Fruit fly (Drosophila melanogaster) whole organism, embryonic: Measurements from ENCODE around the gene CG43293.

Experiments used
- Abd-B ChIP-seq: fragments of 200-800 bp; sonication (Bioruptor generic); optimal IDR thresholded peaks from 2 replicates; lab custom pipeline; 2018; ENCODE audit warnings: missing biosample characterization, mild to moderate bottlenecking, missing genetic modification characterization, moderate library complexity
- Aef1 ChIP-seq: fragments of 200-800 bp; sonication (Bioruptor generic); IDR thresholded peaks from 3 replicates; pipeline ENCODE4 v1.3.6; 2022; ENCODE audit warnings: missing biosample characterization, missing genetic modification characterization
- Atf-2 ChIP-seq: fragments of 200-800 bp; sonication (Bioruptor generic); optimal IDR thresholded peaks from 2 replicates; lab custom pipeline; 2016; ENCODE audit warnings: missing biosample characterization, missing genetic modification characterization
- B-H2 ChIP-seq: fragments of 200-800 bp; sonication (Bioruptor generic); optimal IDR thresholded peaks from 2 replicates; lab custom pipeline; 2018; ENCODE audit warnings: missing biosample characterization, mild to moderate bottlenecking, missing genetic modification characterization
- CG1024 ChIP-seq: fragments of 200-800 bp; sonication (Bioruptor generic); IDR thresholded peaks from 2 replicates; pipeline ENCODE4 v1.3.6; 2022; ENCODE audit warnings: missing biosample characterization, missing genetic modification characterization
- CG10462 ChIP-seq: fragments of 200-800 bp; sonication (Bioruptor generic); optimal IDR thresholded peaks from 2 replicates; lab custom pipeline; 2016; ENCODE audit warnings: missing biosample characterization, missing genetic modification characterization
- CG10979 ChIP-seq: fragments of 200-800 bp; sonication (Bioruptor generic); optimal IDR thresholded peaks from 2 replicates; lab custom pipeline; 2018; ENCODE audit warnings: missing biosample characterization, mild to moderate bottlenecking, missing genetic modification characterization, moderate library complexity
- CG11560 ChIP-seq: fragments of 200-800 bp; sonication (Bioruptor generic); IDR thresholded peaks from 3 replicates; pipeline ENCODE4 v1.3.6; 2022; ENCODE audit warnings: missing biosample characterization, missing genetic modification characterization
- CG15011 ChIP-seq: fragments of 200-800 bp; sonication (Bioruptor generic); optimal IDR thresholded peaks from 3 replicates; lab custom pipeline; 2018; ENCODE audit warnings: missing biosample characterization, mild to moderate bottlenecking, missing genetic modification characterization
- CG17359 ChIP-seq: fragments of 200-800 bp; sonication (Bioruptor generic); optimal IDR thresholded peaks from 3 replicates; lab custom pipeline; 2018; ENCODE audit warnings: missing biosample characterization, mild to moderate bottlenecking, missing genetic modification characterization, moderate library complexity
- CG18619 ChIP-seq: fragments of 200-800 bp; sonication (Bioruptor generic); optimal IDR thresholded peaks from 3 replicates; lab custom pipeline; 2017; ENCODE audit warnings: missing biosample characterization, mild to moderate bottlenecking, missing genetic modification characterization
- CG2116 ChIP-seq: fragments of 200-800 bp; sonication (Bioruptor generic); optimal IDR thresholded peaks from 3 replicates; lab custom pipeline; 2018; ENCODE audit warnings: missing biosample characterization, mild to moderate bottlenecking, missing genetic modification characterization
- CG31365 ChIP-seq: fragments of 200-800 bp; sonication (Bioruptor generic); optimal IDR thresholded peaks from 2 replicates; lab custom pipeline; 2018; ENCODE audit warnings: missing biosample characterization, mild to moderate bottlenecking, missing genetic modification characterization
- CG32532 ChIP-seq: fragments of 200-800 bp; sonication (Bioruptor generic); IDR thresholded peaks from 2 replicates; pipeline ENCODE4 v1.3.6; 2022; ENCODE audit warnings: missing biosample characterization, missing genetic modification characterization
- CG33213 ChIP-seq: fragments of 200-800 bp; sonication (Bioruptor generic); optimal IDR thresholded peaks from 3 replicates; lab custom pipeline; 2016; ENCODE audit warnings: missing biosample characterization, missing genetic modification characterization
- CG33557 ChIP-seq: fragments of 200-800 bp; sonication (Bioruptor generic); optimal IDR thresholded peaks from 2 replicates; lab custom pipeline; 2019; ENCODE audit warnings: missing biosample characterization, mild to moderate bottlenecking, missing genetic modification characterization, moderate library complexity
- CG43689 ChIP-seq: fragments of 200-800 bp; sonication (Bioruptor generic); IDR thresholded peaks from 2 replicates; pipeline ENCODE4 v1.3.6; 2022; ENCODE audit warnings: missing biosample characterization, missing genetic modification characterization
- CG4404 ChIP-seq: fragments of 200-800 bp; sonication (Bioruptor generic); IDR thresholded peaks from 2 replicates; pipeline ENCODE4 v1.3.6; 2022; ENCODE audit warnings: missing biosample characterization, missing genetic modification characterization
- CG7963 ChIP-seq: fragments of 200-800 bp; sonication (Bioruptor generic); IDR thresholded peaks from 3 replicates; pipeline ENCODE4 v1.3.6; 2022; ENCODE audit warnings: missing biosample characterization, missing genetic modification characterization; ENCODE audit not compliant: partially characterized antibody
- D ChIP-seq, 2 experiments: fragments of 200-800 bp in 1 of 2; fragments of >200 bp in 1 of 2; sonication (Bioruptor generic) in 1 of 2; optimal IDR thresholded peaks; 2 replicates in 1 of 2; 3 replicates in 1 of 2; lab custom pipeline; 2017; ENCODE audit warnings: mild to moderate bottlenecking in 1 of 2, missing biosample characterization in 1 of 2, missing genetic modification characterization in 1 of 2, missing genetic modification reagents in 1 of 2
- D19B ChIP-seq: fragments of 200-800 bp; sonication (Bioruptor generic); optimal IDR thresholded peaks from 2 replicates; lab custom pipeline; 2017; ENCODE audit warnings: missing biosample characterization, mild to moderate bottlenecking, missing genetic modification characterization
- Dbx ChIP-seq: fragments of 200-800 bp; sonication (Bioruptor generic); IDR thresholded peaks from 3 replicates; pipeline ENCODE4 v1.3.6; 2022; ENCODE audit warnings: missing biosample characterization, missing genetic modification characterization
- Dek ChIP-seq: fragments of 200-800 bp; sonication (Bioruptor generic); optimal IDR thresholded peaks from 3 replicates; lab custom pipeline; 2019; ENCODE audit warnings: missing biosample characterization, mild to moderate bottlenecking, missing genetic modification characterization, moderate library complexity
- Elba2 ChIP-seq: fragments of 200-800 bp; sonication (Bioruptor generic); optimal IDR thresholded peaks from 3 replicates; lab custom pipeline; 2016; ENCODE audit warnings: missing biosample characterization, missing genetic modification characterization
- HmgD ChIP-seq: fragments of 200-800 bp; sonication (Bioruptor generic); optimal IDR thresholded peaks from 3 replicates; lab custom pipeline; 2016; ENCODE audit warnings: missing biosample characterization, missing genetic modification characterization
- Hr51 ChIP-seq, 2 experiments: fragments of 200-800 bp; sonication (Bioruptor generic); optimal IDR thresholded peaks; 2 replicates in 1 of 2; 3 replicates in 1 of 2; lab custom pipeline; 2016 to 2018; ENCODE audit warnings: missing biosample characterization in 2 of 2, missing genetic modification characterization in 2 of 2, mild to moderate bottlenecking in 1 of 2, moderate library complexity in 1 of 2
- Hr78 ChIP-seq, 2 experiments: fragments of 200-800 bp in 1 of 2; fragments of >200 bp in 1 of 2; sonication (Bioruptor generic) in 1 of 2; optimal IDR thresholded peaks; 2 replicates each; lab custom pipeline; 2017 to 2019; ENCODE audit warnings: missing biosample characterization in 2 of 2, missing genetic modification characterization in 2 of 2, mild to moderate bottlenecking in 1 of 2, moderate library complexity in 1 of 2
- Hsf ChIP-seq: fragments of 200-800 bp; sonication (Bioruptor generic); optimal IDR thresholded peaks from 3 replicates; lab custom pipeline; 2016; ENCODE audit warnings: missing biosample characterization, missing genetic modification characterization
- Lhr ChIP-seq: fragments of 200-800 bp; sonication (Bioruptor generic); optimal IDR thresholded peaks from 3 replicates; lab custom pipeline; 2017; ENCODE audit warnings: mild to moderate bottlenecking, missing biosample characterization, missing genetic modification reagents, missing genetic modification characterization
- MBD-R2 ChIP-seq: fragments of 200-800 bp; sonication (Bioruptor generic); IDR thresholded peaks from 2 replicates; pipeline ENCODE4 v1.3.6; 2022; ENCODE audit warnings: missing biosample characterization, missing genetic modification characterization
- MTF-1 ChIP-seq: fragments of 200-800 bp; sonication (Bioruptor generic); optimal IDR thresholded peaks from 2 replicates; lab custom pipeline; 2018; ENCODE audit warnings: missing biosample characterization, mild to moderate bottlenecking, missing genetic modification characterization, borderline replicate concordance
- Mrtf ChIP-seq: fragments of 200-800 bp; sonication (Bioruptor generic); IDR thresholded peaks from 3 replicates; pipeline ENCODE4 v1.3.6; 2022; ENCODE audit warnings: missing biosample characterization, missing genetic modification characterization
- NC2β ChIP-seq: fragments of 200-800 bp; sonication (Bioruptor generic); optimal IDR thresholded peaks from 2 replicates; lab custom pipeline; 2016; ENCODE audit warnings: missing biosample characterization, missing genetic modification characterization
- Oli ChIP-seq: fragments of 200-800 bp; sonication (Bioruptor generic); optimal IDR thresholded peaks from 2 replicates; lab custom pipeline; 2018; ENCODE audit warnings: missing biosample characterization, mild to moderate bottlenecking, missing genetic modification characterization, moderate library complexity
- Opbp ChIP-seq: fragments of 200-800 bp; sonication (Bioruptor generic); IDR thresholded peaks from 3 replicates; pipeline ENCODE4 v1.3.6; 2022; ENCODE audit warnings: missing biosample characterization, missing genetic modification characterization; ENCODE audit not compliant: partially characterized antibody
- YL-1 ChIP-seq: fragments of 200-800 bp; sonication (Bioruptor generic); optimal IDR thresholded peaks from 3 replicates; lab custom pipeline; 2017; ENCODE audit warnings: missing biosample characterization, mild to moderate bottlenecking, missing genetic modification characterization
- cwo ChIP-seq: fragments of 200-800 bp; sonication (Bioruptor generic); optimal IDR thresholded peaks from 3 replicates; lab custom pipeline; 2017; ENCODE audit warnings: missing biosample characterization, missing genetic modification characterization, mild to moderate bottlenecking, moderate library complexity, missing genetic modification reagents
- dmrt99B ChIP-seq: fragments of 200-800 bp; sonication (Bioruptor generic); optimal IDR thresholded peaks from 2 replicates; lab custom pipeline; 2018; ENCODE audit warnings: missing biosample characterization, mild to moderate bottlenecking, missing genetic modification characterization, moderate library complexity
- eve ChIP-seq, 2 experiments: fragments of >200 bp; optimal IDR thresholded peaks; 2 replicates each; lab custom pipeline; 2017; ENCODE audit warnings: missing biosample characterization in 2 of 2, missing genetic modification characterization in 2 of 2
- gcm2 ChIP-seq: fragments of 200-800 bp; sonication (Bioruptor generic); optimal IDR thresholded peaks from 2 replicates; lab custom pipeline; 2016; ENCODE audit warnings: missing biosample characterization, missing genetic modification characterization
- hth ChIP-seq: fragments of >200 bp; optimal IDR thresholded peaks from 2 replicates; lab custom pipeline; 2017; ENCODE audit warnings: inconsistent platforms
- ken ChIP-seq: fragments of 200-800 bp; sonication (Bioruptor generic); IDR thresholded peaks from 3 replicates; pipeline ENCODE4 v1.3.6; 2022; ENCODE audit warnings: missing biosample characterization, missing genetic modification characterization
- onecut ChIP-seq: fragments of 200-800 bp; sonication (Bioruptor generic); IDR thresholded peaks from 2 replicates; pipeline ENCODE4 v1.3.6; 2022; ENCODE audit warnings: missing biosample characterization, missing genetic modification characterization
- otp ChIP-seq: fragments of 200-800 bp; sonication (Bioruptor generic); IDR thresholded peaks from 3 replicates; pipeline ENCODE4, ENCODE4 v1.3.6; 2022; ENCODE audit warnings: missing biosample characterization, missing genetic modification characterization
- slbo ChIP-seq: fragments of 200-800 bp; sonication (Bioruptor generic); IDR thresholded peaks from 2 replicates; pipeline ENCODE4 v1.3.6; 2022; ENCODE audit warnings: missing biosample characterization, missing genetic modification characterization
- slp2 ChIP-seq: fragments of 200-800 bp; sonication (Bioruptor generic); optimal IDR thresholded peaks from 2 replicates; lab custom pipeline; 2016; ENCODE audit warnings: missing biosample characterization, missing genetic modification characterization
- sug ChIP-seq: fragments of 200-800 bp; optimal IDR thresholded peaks from 2 replicates; lab custom pipeline; 2019; ENCODE audit warnings: missing biosample characterization, mild to moderate bottlenecking, missing genetic modification characterization, moderate library complexity
- unc-4 ChIP-seq: fragments of 200-800 bp; sonication (Bioruptor generic); IDR thresholded peaks from 2 replicates; pipeline ENCODE4 v1.3.6; 2022; ENCODE audit warnings: missing biosample characterization, missing genetic modification characterization; ENCODE audit not compliant: partially characterized antibody
- unpg ChIP-seq: fragments of 200-800 bp; sonication (Bioruptor generic); optimal IDR thresholded peaks from 3 replicates; lab custom pipeline; 2018; ENCODE audit warnings: missing biosample characterization, mild to moderate bottlenecking, missing genetic modification characterization, moderate library complexity

CG43293 gene

dm6 chr3L:6184884-6185438, at the start of gene CG43293, which contains the start of gene D19B (continued):
- TF ChIP-seq Opbp (GFP tag; lab: Robert Waterston, UW) (peak; percentile 77; the same call in 2 of the 3 replicates), Aef1 (GFP tag; lab: Robert Waterston, UW) (peak; percentile 88), Lhr (GFP tag; lab: Kevin White, UChicago) (peak; percentile 63), D19B (peak; percentile 100), unc-4 (peak; percentile 57; the same call in 1 of the 2 replicates), otp (GFP tag; lab: Robert Waterston, UW) (peak; percentile 90), CG15011 (GFP tag; lab: Kevin White, UChicago) (no peak), CG32532 (GFP tag; lab: Robert Waterston, UW) (peak; percentile 97), CG43689 (GFP tag; lab: Robert Waterston, UW) (peak; percentile 70), Elba2 (GFP tag; lab: Kevin White, UChicago) (peak; percentile 62), onecut (peak; percentile 91), Oli (peak; percentile 83), CG1024 (GFP tag; lab: Robert Waterston, UW) (peak; percentile 86), MTF-1 (GFP tag; lab: Kevin White, UChicago) (peak; percentile 82), CG33557 (peak; percentile 38), NC2β (GFP tag; lab: Kevin White, UChicago) (peak; percentile 78), dmrt99B (tag; lab: Kevin White, UChicago) (peak; percentile 90), slbo (GFP tag; lab: Robert Waterston, UW) (peak; percentile 97), Hr51 (GFP tag; optimal IDR thresholded peaks at IDR 0.05; lab: Kevin White, UChicago) (peak; percentile 85 to 86), B-H2 (GFP tag; lab: Kevin White, UChicago) (peak; percentile 87), hth (lab: Kevin White, UChicago) (no peak), gcm2 (peak; percentile 66), CG18619 (GFP tag; lab: Kevin White, UChicago) (peak; percentile 87), CG4404 (GFP tag; lab: Robert Waterston, UW) (peak; percentile 73), Hsf (GFP tag; lab: Kevin White, UChicago) (peak; percentile 86), CG2116 (GFP tag; lab: Kevin White, UChicago) (peak; percentile 64), YL-1 (GFP tag; lab: Kevin White, UChicago) (peak; percentile 95), Hr78 (GFP tag; optimal IDR thresholded peaks at IDR 0.05; lab: Kevin White, UChicago) (no peak), ken (GFP tag; lab: Robert Waterston, UW) (peak; percentile 90), unpg (GFP tag; lab: Kevin White, UChicago) (peak; percentile 88), HmgD (GFP tag; lab: Kevin White, UChicago) (peak; percentile 85), CG17359 (tag; lab: Kevin White, UChicago) (peak; percentile 92), D (optimal IDR thresholded peaks at IDR 0.05; lab: Kevin White, UChicago) (peak; percentile 82), D (GFP tag; optimal IDR thresholded peaks at IDR 0.05; lab: Kevin White, UChicago) (peak; percentile 80), CG7963 (GFP tag; lab: Robert Waterston, UW) (peak; percentile 45; the same call in 1 of the 3 replicates), CG10462 (GFP tag; lab: Kevin White, UChicago) (peak; percentile 82), Dbx (GFP tag; lab: Robert Waterston, UW) (peak; percentile 90), sug (tag; lab: Kevin White, UChicago) (peak; percentile 80), cwo (GFP tag; lab: Kevin White, UChicago) (peak; percentile 81), CG31365 (tag; lab: Kevin White, UChicago) (peak; percentile 58), eve (GFP tag; optimal IDR thresholded peaks at IDR 0.05; lab: Kevin White, UChicago) (no peak), slp2 (peak; percentile 72), CG10979 (tag; lab: Kevin White, UChicago) (peak; percentile 86), CG33213 (GFP tag; lab: Kevin White, UChicago) (peak; percentile 81), Dek (tag; lab: Kevin White, UChicago) (peak; percentile 90), Mrtf (GFP tag; lab: Robert Waterston, UW) (peak; percentile 89), Abd-B (GFP tag; lab: Kevin White, UChicago) (peak; percentile 65), Atf-2 (GFP tag; lab: Kevin White, UChicago) (peak; percentile 73), CG11560 (tag; lab: Robert Waterston, UW) (peak; percentile 72; the same call in 2 of the 3 replicates), MBD-R2 (GFP tag; lab: Robert Waterston, UW) (peak; percentile 98)
